Fruit fly (Drosophila melanogaster) whole organism: ENCODE data around the gene Teh1.

ENCODE experiments used
- CG8478 ChIP-seq: fragments of >200 bp; optimal IDR thresholded peaks from 2 replicates; lab custom pipeline; 2018; ENCODE audit warnings: inconsistent platforms
- Dll ChIP-seq: fragments of >200 bp; optimal IDR thresholded peaks from 2 replicates; lab custom pipeline; 2017
- EcR ChIP-seq, 2 experiments: fragments of >200 bp; optimal IDR thresholded peaks; 2 replicates each; lab custom pipeline; 2017; ENCODE audit warnings: missing biosample characterization in 2 of 2, missing genetic modification characterization in 2 of 2, missing genetic modification reagents in 2 of 2
- pan ChIP-seq: fragments of >200 bp; optimal IDR thresholded peaks from 2 replicates; lab custom pipeline; 2017
- psq ChIP-seq: fragments of >200 bp; optimal IDR thresholded peaks from 2 replicates; lab custom pipeline; 2017
- usp ChIP-seq: fragments of >200 bp; optimal IDR thresholded peaks from 2 replicates; lab custom pipeline; 2017; ENCODE audit warnings: missing biosample characterization, missing genetic modification characterization, mixed read lengths

DNA sequence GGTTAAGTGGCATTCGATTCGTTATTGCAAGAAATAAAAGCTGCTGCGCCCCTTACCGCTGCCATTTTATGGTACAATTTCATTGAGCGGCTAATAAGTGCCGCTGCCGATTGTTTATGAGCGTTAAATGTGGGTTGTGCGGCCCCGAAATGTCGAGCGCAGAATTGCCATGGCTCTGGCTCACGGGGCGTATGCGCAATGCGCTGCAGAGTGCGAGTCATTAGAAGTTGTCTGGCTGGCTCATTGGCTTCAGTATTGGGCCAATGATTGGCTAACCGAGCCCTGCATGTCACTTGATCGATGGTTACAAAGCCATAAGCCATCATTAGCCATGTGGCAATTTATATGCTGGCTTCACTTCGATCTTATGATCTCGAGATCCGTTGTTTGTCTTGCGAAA lies 42.2 kb upstream of the Teh1 start:
- TF ChIP-seq pan (lab: Kevin White, UChicago): no peak
- no peak for TF ChIP-seq Dll
- TF ChIP-seq psq (lab: Kevin White, UChicago): no peak
- TF ChIP-seq CG8478 (lab: Kevin White, UChicago): no peak
- TF ChIP-seq EcR (GFP tag; optimal IDR thresholded peaks at IDR 0.05; lab: Kevin White, UChicago): no peak
- no peak for TF ChIP-seq usp
